Worm (Caenorhabditis elegans): ENCODE measurements around the gene R07B7.12.

DNA sequence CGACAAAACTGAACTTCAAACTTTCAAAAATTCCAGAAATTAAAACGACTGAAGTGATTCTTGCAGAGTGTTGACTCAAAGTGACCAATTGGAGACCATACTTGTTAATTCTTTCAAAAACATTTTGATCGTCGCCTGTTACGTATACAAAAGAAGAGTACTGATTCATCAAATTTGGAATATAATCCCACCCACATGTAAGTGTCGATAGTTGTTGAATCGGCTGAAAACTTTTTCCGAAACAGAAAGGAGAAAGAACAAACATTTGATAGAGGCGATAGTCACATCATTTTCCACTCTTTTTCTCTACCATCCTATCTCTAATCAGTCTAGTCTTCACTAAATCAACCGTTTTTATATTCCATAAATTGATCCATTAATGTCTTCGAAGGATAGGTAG is 15.0 kb downstream of the R07B7.12 start, which contains the start of gene nhr-153:
- TF ChIP-seq unc-62 (GFP tag; optimal IDR thresholded peaks at IDR 0.05) (no peak), zag-1 (tag; optimal IDR thresholded peaks at IDR 0.05) (no peak), dmd-4 (tag; optimal IDR thresholded peaks at IDR 0.05) (no peak)
